Worm (Caenorhabditis elegans) whole organism, L1 larva: ENCODE measurements around the gene chil-9.

ENCODE experiments used
- C16A3.4 ChIP-seq: fragments of 150-350 bp; optimal IDR thresholded peaks from 2 replicates; lab custom pipeline; 2014; ENCODE audit warnings: missing biosample characterization, missing genetic modification characterization
- C34B4.2 ChIP-seq: sonication (generic microtip); optimal IDR thresholded peaks from 2 replicates; lab custom pipeline; 2017; ENCODE audit warnings: mild to moderate bottlenecking, missing genetic modification characterization, missing compliant biosample characterization
- aha-1 ChIP-seq: fragments of 150-350 bp; optimal IDR thresholded peaks from 2 replicates; lab custom pipeline; 2014; ENCODE audit warnings: missing biosample characterization, missing genetic modification characterization
- aly-2 ChIP-seq: fragments of 150-350 bp; optimal IDR thresholded peaks from 2 replicates; lab custom pipeline; 2014; ENCODE audit warnings: missing biosample characterization, missing genetic modification characterization
- ceh-82 ChIP-seq, 3 experiments: fragments of 150-350 bp in 1 of 3; sonication (generic microtip) in 2 of 3; optimal IDR thresholded peaks; 2 replicates each; lab custom pipeline; 2014 to 2017; ENCODE audit warnings: missing biosample characterization in 3 of 3, missing genetic modification characterization in 3 of 3
- ceh-88 ChIP-seq: fragments of 200-800 bp; sonication (Bioruptor generic); IDR thresholded peaks from 2 replicates; pipeline ENCODE4 v1.3.6; 2022; ENCODE audit warnings: missing genetic modification characterization, missing compliant biosample characterization
- ceh-90 ChIP-seq: sonication (generic microtip); optimal IDR thresholded peaks from 2 replicates; lab custom pipeline; 2016; ENCODE audit warnings: missing genetic modification characterization, missing compliant biosample characterization
- ces-1 ChIP-seq: fragments of 150-350 bp; optimal IDR thresholded peaks from 2 replicates; lab custom pipeline; 2014; ENCODE audit warnings: missing biosample characterization, missing genetic modification reagents, missing genetic modification characterization
- dpl-1 ChIP-seq, 3 experiments: fragments of 150-350 bp in 2 of 3; sonication (generic microtip) in 1 of 3; optimal IDR thresholded peaks; 2 replicates each; lab custom pipeline; 2014 to 2017; ENCODE audit warnings: missing biosample characterization in 3 of 3, missing genetic modification characterization in 3 of 3, missing genetic modification reagents in 3 of 3
- dsc-1 ChIP-seq: sonication (generic microtip); optimal IDR thresholded peaks from 2 replicates; lab custom pipeline; 2016; ENCODE audit warnings: mild to moderate bottlenecking, missing genetic modification characterization, missing compliant biosample characterization
- efl-1 ChIP-seq, 4 experiments: fragments of 150-350 bp; optimal IDR thresholded peaks in 3 of 4; peaks in 1 of 4; 1 replicate in 1 of 4; 2 replicates in 3 of 4; lab custom pipeline; 2014; ENCODE audit warnings: missing biosample characterization in 2 of 4, missing genetic modification characterization in 2 of 4, missing genetic modification reagents in 2 of 4
- efl-3 ChIP-seq: fragments of 200-800 bp; sonication (Bioruptor generic); optimal IDR thresholded peaks from 2 replicates; lab custom pipeline; 2018; ENCODE audit warnings: mild to moderate bottlenecking, missing genetic modification characterization, missing compliant biosample characterization
- egl-13 ChIP-seq: sonication (generic microtip); optimal IDR thresholded peaks from 2 replicates; lab custom pipeline; 2016; ENCODE audit warnings: missing genotype, missing genetic modification reagents, missing genetic modification characterization, missing compliant biosample characterization
- fkh-10 ChIP-seq: sonication (generic microtip); optimal IDR thresholded peaks from 2 replicates; lab custom pipeline; 2017; ENCODE audit warnings: missing biosample characterization, missing genetic modification reagents, missing genetic modification characterization
- fkh-8 ChIP-seq: sonication (generic microtip); optimal IDR thresholded peaks from 2 replicates; lab custom pipeline; 2016; ENCODE audit warnings: mild to moderate bottlenecking, missing genetic modification characterization, missing compliant biosample characterization
- hlh-17 ChIP-seq: fragments of 200-800 bp; sonication (Bioruptor generic); optimal IDR thresholded peaks from 2 replicates; lab custom pipeline; 2018; ENCODE audit warnings: missing genetic modification characterization, mild to moderate bottlenecking, missing compliant biosample characterization, moderate library complexity, borderline replicate concordance
- irx-1 ChIP-seq: sonication (generic microtip); optimal IDR thresholded peaks from 2 replicates; lab custom pipeline; 2016; ENCODE audit warnings: missing genetic modification characterization, missing compliant biosample characterization
- isw-1 ChIP-seq: fragments of 200-800 bp; sonication (Bioruptor generic); IDR thresholded peaks from 2 replicates; pipeline ENCODE4 v1.3.6; 2022; ENCODE audit warnings: missing genetic modification characterization, missing compliant biosample characterization
- jun-1 ChIP-seq: fragments of 150-350 bp; optimal IDR thresholded peaks from 2 replicates; lab custom pipeline; 2014; ENCODE audit warnings: missing biosample characterization, missing genetic modification reagents, missing genetic modification characterization
- lin-13 ChIP-seq: fragments of 150-350 bp; optimal IDR thresholded peaks from 2 replicates; lab custom pipeline; 2014; ENCODE audit warnings: missing biosample characterization, missing genetic modification reagents, missing genetic modification characterization
- lin-14 ChIP-seq: fragments of 200-800 bp; sonication (Bioruptor generic); optimal IDR thresholded peaks from 2 replicates; lab custom pipeline; 2018; ENCODE audit warnings: mild to moderate bottlenecking, missing genetic modification characterization, moderate library complexity, missing compliant biosample characterization
- lin-39 ChIP-seq: fragments of 150-350 bp; optimal IDR thresholded peaks from 2 replicates; lab custom pipeline; 2014; ENCODE audit warnings: missing biosample characterization, missing genetic modification reagents, missing genetic modification characterization
- lir-3 ChIP-seq: sonication (generic microtip); optimal IDR thresholded peaks from 2 replicates; lab custom pipeline; 2016; ENCODE audit warnings: mild to moderate bottlenecking, missing genetic modification characterization, moderate library complexity, missing compliant biosample characterization; ENCODE audit not compliant: poor library complexity
- lsy-2 ChIP-seq, 2 experiments: fragments of 150-350 bp; optimal IDR thresholded peaks; 2 replicates each; lab custom pipeline; 2014; ENCODE audit warnings: missing biosample characterization in 2 of 2, missing genetic modification characterization in 2 of 2
- mdl-1 ChIP-seq, 2 experiments: fragments of 150-350 bp; optimal IDR thresholded peaks; 2 replicates each; lab custom pipeline; 2014 to 2017; ENCODE audit warnings: missing biosample characterization in 2 of 2, missing genetic modification characterization in 2 of 2, inconsistent platforms in 1 of 2
- mef-2 ChIP-seq: fragments of 150-350 bp; optimal IDR thresholded peaks from 2 replicates; lab custom pipeline; 2014; ENCODE audit warnings: missing biosample characterization, missing genetic modification characterization
- mep-1 ChIP-seq: fragments of 150-350 bp; optimal IDR thresholded peaks from 2 replicates; lab custom pipeline; 2014; ENCODE audit warnings: missing biosample characterization, missing genetic modification characterization
- nhr-11 ChIP-seq: fragments of 150-350 bp; optimal IDR thresholded peaks from 2 replicates; lab custom pipeline; 2014; ENCODE audit warnings: missing biosample characterization, missing genetic modification characterization
- nhr-12 ChIP-seq: sonication (generic microtip); optimal IDR thresholded peaks from 2 replicates; lab custom pipeline; 2017; ENCODE audit warnings: missing biosample characterization, missing genetic modification characterization
- nhr-19 ChIP-seq: fragments of 200-800 bp; sonication (Bioruptor generic); conservative IDR thresholded peaks from 2 replicates; pipeline ENCODE4 v1.3.6; 2022; ENCODE audit warnings: missing genetic modification characterization, missing compliant biosample characterization
- nhr-237 ChIP-seq: fragments of 150-350 bp; optimal IDR thresholded peaks from 2 replicates; lab custom pipeline; 2014; ENCODE audit warnings: missing biosample characterization, missing genetic modification characterization
- nhr-71 ChIP-seq: sonication (generic microtip); optimal IDR thresholded peaks from 2 replicates; lab custom pipeline; 2016; ENCODE audit warnings: mild to moderate bottlenecking, missing genetic modification characterization, moderate library complexity, missing compliant biosample characterization
- nhr-85 ChIP-seq: sonication (generic microtip); peaks from one replicate; lab custom pipeline; 2016; ENCODE audit warnings: missing genetic modification characterization, inconsistent platforms, missing compliant biosample characterization
- nhr-90 ChIP-seq: sonication (generic microtip); optimal IDR thresholded peaks from 2 replicates; lab custom pipeline; 2016; ENCODE audit warnings: mild to moderate bottlenecking, missing genetic modification characterization, missing compliant biosample characterization; ENCODE audit not compliant: poor library complexity
- pag-3 ChIP-seq: sonication (generic microtip); optimal IDR thresholded peaks from 2 replicates; lab custom pipeline; 2017; ENCODE audit warnings: missing genetic modification characterization, mild to moderate bottlenecking, missing compliant biosample characterization, antibody characterized with exemption, borderline replicate concordance; ENCODE audit not compliant: insufficient read depth
- pax-3 ChIP-seq: fragments of 200-800 bp; sonication (Bioruptor generic); optimal IDR thresholded peaks from 2 replicates; lab custom pipeline; 2018; ENCODE audit warnings: mild to moderate bottlenecking, missing genetic modification characterization, moderate library complexity, missing compliant biosample characterization
- rnt-1 ChIP-seq: sonication (generic microtip); optimal IDR thresholded peaks from 2 replicates; lab custom pipeline; 2016; ENCODE audit warnings: mild to moderate bottlenecking, missing genetic modification characterization, moderate library complexity, missing compliant biosample characterization
- skn-1 ChIP-seq: fragments of 150-350 bp; optimal IDR thresholded peaks from 2 replicates; lab custom pipeline; 2014; ENCODE audit warnings: missing biosample characterization, missing genetic modification characterization
- snpc-4 ChIP-seq: fragments of 150-350 bp; optimal IDR thresholded peaks from 2 replicates; lab custom pipeline; 2014; ENCODE audit warnings: missing biosample characterization, missing genetic modification characterization
- sup-37 ChIP-seq: fragments of 200-800 bp; sonication (Bioruptor generic); optimal IDR thresholded peaks from 2 replicates; lab custom pipeline; 2018; ENCODE audit warnings: mild to moderate bottlenecking, missing genetic modification characterization, missing compliant biosample characterization
- swsn-7 ChIP-seq: sonication (generic microtip); optimal IDR thresholded peaks from 2 replicates; lab custom pipeline; 2016; ENCODE audit warnings: missing genetic modification characterization, missing compliant biosample characterization
- tbx-2 ChIP-seq: sonication (generic microtip); optimal IDR thresholded peaks from 2 replicates; lab custom pipeline; 2016; ENCODE audit warnings: missing genetic modification characterization, missing compliant biosample characterization
- unc-62 ChIP-seq: fragments of 150-350 bp; optimal IDR thresholded peaks from 2 replicates; lab custom pipeline; 2014; ENCODE audit warnings: missing biosample characterization, missing genetic modification reagents, missing genetic modification characterization
- unc-98 ChIP-seq: fragments of 200-800 bp; sonication (Bioruptor generic); IDR thresholded peaks from 2 replicates; pipeline ENCODE4 v1.3.6; 2022; ENCODE audit warnings: missing genetic modification characterization, missing compliant biosample characterization
- vab-15 ChIP-seq: sonication (generic microtip); optimal IDR thresholded peaks from 2 replicates; lab custom pipeline; 2017; ENCODE audit warnings: missing genotype, mild to moderate bottlenecking, missing genetic modification characterization, missing compliant biosample characterization
- xbp-1 ChIP-seq: sonication (generic microtip); optimal IDR thresholded peaks from 2 replicates; lab custom pipeline; 2016; ENCODE audit warnings: missing genetic modification characterization, missing compliant biosample characterization
- zip-4 ChIP-seq: fragments of 200-800 bp; sonication (Bioruptor generic); optimal IDR thresholded peaks from 2 replicates; lab custom pipeline; 2018; ENCODE audit warnings: mild to moderate bottlenecking, missing genetic modification characterization, moderate library complexity, missing compliant biosample characterization

Gene chil-9

ce11 chrII:9845239-9845638, at the start of gene chil-9:
Gene chil-9 (minus strand): TSS chrII:9845339.
- TF ChIP-seq lin-14 (GFP tag; lab: Kevin White, UChicago) (no peak), zip-4 (GFP tag; lab: Kevin White, UChicago) (no peak), ces-1 (no peak), nhr-237 (tag; lab: Kevin White, UChicago) (no peak), xbp-1 (tag; lab: Kevin White, UChicago) (no peak), dsc-1 (no peak), mdl-1 (tag; optimal IDR thresholded peaks at IDR 0.05; lab: Kevin White, UChicago) (no peak), aly-2 (tag; lab: Kevin White, UChicago) (no peak), lin-13 (GFP tag; lab: Kevin White, UChicago) (no peak)

ce11 chrII:9894435-9894834, 49.3 kb upstream of the chil-9 start, which contains the start of gene F26C11.1:
Gene F26C11.1 (plus strand): TSS chrII:9894735.
- TF ChIP-seq C16A3.4 (tag; lab: Kevin White, UChicago) (no peak), mep-1 (tag; lab: Kevin White, UChicago) (no peak)

ce11 chrII:9892409-9892808, 47.3 kb upstream of the chil-9 start, which contains the start of gene C08H9.16:
Gene C08H9.16 (plus strand): TSS chrII:9892778.
- TF ChIP-seq vab-15 = no peak
- TF ChIP-seq ceh-90 (tag; lab: Kevin White, UChicago) = no peak
- no peak for TF ChIP-seq jun-1 (tag; lab: Kevin White, UChicago)
- no peak for TF ChIP-seq lin-13 (GFP tag; lab: Kevin White, UChicago)
- peak; percentile 1 for TF ChIP-seq irx-1 (tag; lab: Kevin White, UChicago)
- no peak for TF ChIP-seq lir-3 (tag; lab: Kevin White, UChicago)
- no peak for TF ChIP-seq snpc-4 (tag; lab: Kevin White, UChicago)
- TF ChIP-seq nhr-90 (tag; lab: Kevin White, UChicago) = no peak
- no peak for TF ChIP-seq nhr-11 (tag; lab: Kevin White, UChicago)
- peak; percentile 59 for TF ChIP-seq nhr-71 (tag; lab: Kevin White, UChicago)
- no peak for TF ChIP-seq egl-13 (tag; lab: Kevin White, UChicago)
- no peak for TF ChIP-seq fkh-10 (GFP tag; lab: Kevin White, UChicago)
- TF ChIP-seq lin-39 (tag; lab: Kevin White, UChicago) = no peak
- peak; percentile 76 for TF ChIP-seq nhr-85
- TF ChIP-seq fkh-8 (tag; lab: Kevin White, UChicago) = no peak
- TF ChIP-seq lsy-2 (tag; optimal IDR thresholded peaks at IDR 0.05; lab: Kevin White, UChicago) = peak; percentile 96 to 98
- peak; percentile 58 for TF ChIP-seq skn-1 (tag; lab: Kevin White, UChicago)
- no peak for TF ChIP-seq ceh-88 (GFP tag; lab: Robert Waterston, UW)
- TF ChIP-seq dpl-1 (GFP tag; optimal IDR thresholded peaks at IDR 0.05; lab: Kevin White, UChicago) = peak; percentile 50 to 71 (median 59)
- TF ChIP-seq ceh-82 (tag; optimal IDR thresholded peaks at IDR 0.05; lab: Kevin White, UChicago) = peak in 2 of 3 experiments; percentile 11 to 24
- TF ChIP-seq swsn-7 (tag; lab: Kevin White, UChicago) = peak; percentile 7
- no peak for TF ChIP-seq unc-98 (GFP tag; lab: Robert Waterston, UW)
- TF ChIP-seq mef-2 (tag; lab: Kevin White, UChicago) = no peak
- TF ChIP-seq dsc-1 = no peak
- no peak for TF ChIP-seq sup-37 (GFP tag; lab: Kevin White, UChicago)
- TF ChIP-seq isw-1 (GFP tag; lab: Robert Waterston, UW) = peak; percentile 9; the same call in 1 of the 2 replicates
- no peak for TF ChIP-seq aha-1 (tag; lab: Kevin White, UChicago)
- no peak for TF ChIP-seq pag-3 (tag; lab: Kevin White, UChicago)
- peak; percentile 24; the same call in 1 of the 2 replicates for TF ChIP-seq nhr-19 (GFP tag; lab: Robert Waterston, UW)
- peak; percentile 17 for TF ChIP-seq rnt-1 (tag; lab: Kevin White, UChicago)
- peak; percentile 46 for TF ChIP-seq mep-1 (tag; lab: Kevin White, UChicago)
- TF ChIP-seq pax-3 (tag; lab: Kevin White, UChicago) = no peak
- no peak for TF ChIP-seq unc-62 (GFP tag; lab: Kevin White, UChicago)
- no peak for TF ChIP-seq nhr-237 (tag; lab: Kevin White, UChicago)
- TF ChIP-seq nhr-12 = no peak
- peak; percentile 63 to 68 for TF ChIP-seq efl-1 (optimal IDR thresholded peaks at IDR 0.05; lab: Kevin White, UChicago)
- peak; percentile 53 to 94 for TF ChIP-seq efl-1 (GFP tag; optimal IDR thresholded peaks at IDR 0.05 in 1 of 2; lab: Kevin White, UChicago)
- TF ChIP-seq xbp-1 (tag; lab: Kevin White, UChicago) = peak; percentile 18
- TF ChIP-seq efl-3 (GFP tag; lab: Kevin White, UChicago) = no peak
- TF ChIP-seq tbx-2 (tag; lab: Kevin White, UChicago) = peak; percentile 31
- TF ChIP-seq hlh-17 = no peak
- TF ChIP-seq C34B4.2 (tag; lab: Kevin White, UChicago) = no peak
